Worm (Caenorhabditis elegans) whole organism, L4 larva: ENCODE results near the gene srg-20.
A peak's percentile ranks its signal among the peaks of the same experiment; 100 is the strongest.
"Not testable (repeated sequence)": the region's sequence is repeated elsewhere in the genome, so short reads cannot be mapped to it uniquely, and the experiment has no call there.

ENCODE experiments used
- T26A8.4 ChIP-seq: fragments of 200-800 bp; sonication (Bioruptor generic); IDR thresholded peaks from 2 replicates; pipeline ENCODE4 v1.3.6; 2022; ENCODE audit warnings: missing genetic modification characterization, missing compliant biosample characterization
- ama-1 ChIP-seq: fragments of 150-350 bp; optimal IDR thresholded peaks from 2 replicates; lab custom pipeline; 2014; ENCODE audit warnings: inconsistent platforms, mixed read lengths
- arid-1 ChIP-seq: fragments of 200-800 bp; sonication (Bioruptor generic); conservative IDR thresholded peaks from 2 replicates; pipeline ENCODE4 v1.3.6; 2022; ENCODE audit warnings: missing genetic modification reagents, missing genetic modification characterization, missing compliant biosample characterization
- attf-4 ChIP-seq: sonication (generic microtip); optimal IDR thresholded peaks from 3 replicates; lab custom pipeline; 2017; ENCODE audit warnings: missing biosample characterization, missing genetic modification characterization
- ceh-28 ChIP-seq: fragments of 150-350 bp; optimal IDR thresholded peaks from 2 replicates; lab custom pipeline; 2014; ENCODE audit warnings: missing biosample characterization, missing genetic modification reagents, missing genetic modification characterization
- daf-19 ChIP-seq: fragments of 200-800 bp; sonication (Bioruptor generic); conservative IDR thresholded peaks from 2 replicates; pipeline ENCODE4 v1.3.6; 2022; ENCODE audit warnings: missing genetic modification characterization, missing compliant biosample characterization
- dmd-8 ChIP-seq: fragments of 200-800 bp; sonication (Bioruptor generic); IDR thresholded peaks from 2 replicates; pipeline ENCODE4 v1.3.6; 2022; ENCODE audit warnings: missing genetic modification characterization, missing compliant biosample characterization
- egl-43 ChIP-seq: fragments of 200-800 bp; sonication (Bioruptor generic); IDR thresholded peaks from 2 replicates; pipeline ENCODE4 v1.3.6; 2022; ENCODE audit warnings: missing genetic modification reagents, missing genetic modification characterization, missing compliant biosample characterization
- fos-1 ChIP-seq: fragments of 150-350 bp; optimal IDR thresholded peaks from 2 replicates; lab custom pipeline; 2014; ENCODE audit warnings: missing biosample characterization, missing genetic modification characterization
- hif-1 ChIP-seq, 2 experiments: sonication (generic microtip); optimal IDR thresholded peaks; 2 replicates each; lab custom pipeline; 2016 to 2017; ENCODE audit warnings: missing compliant biosample characterization in 2 of 2, missing genetic modification characterization in 2 of 2, missing genetic modification reagents in 2 of 2, missing genotype in 2 of 2, mild to moderate bottlenecking in 1 of 2
- hlh-30 ChIP-seq: sonication (generic microtip); optimal IDR thresholded peaks from 2 replicates; lab custom pipeline; 2017; ENCODE audit warnings: antibody characterized with exemption, mild to moderate bottlenecking, missing genetic modification characterization, missing compliant biosample characterization; ENCODE audit not compliant: insufficient read depth
- lin-29 ChIP-seq: fragments of 200-800 bp; sonication (Bioruptor generic); IDR thresholded peaks from 2 replicates; pipeline ENCODE4 v1.3.6; 2022; ENCODE audit warnings: missing genetic modification reagents, missing genetic modification characterization, missing compliant biosample characterization
- lin-38 ChIP-seq: fragments of 200-800 bp; sonication (Bioruptor generic); IDR thresholded peaks from 2 replicates; pipeline ENCODE4 v1.3.6; 2022; ENCODE audit warnings: missing genetic modification reagents, missing genetic modification characterization, missing compliant biosample characterization
- madf-5 ChIP-seq, 2 experiments: fragments of 200-800 bp; sonication (Bioruptor generic); IDR thresholded peaks; 2 replicates each; pipeline ENCODE4 v1.3.6; 2022; ENCODE audit warnings: missing compliant biosample characterization in 2 of 2, missing genetic modification characterization in 2 of 2
- mdl-1 ChIP-seq, 2 experiments: fragments of 150-350 bp in 1 of 2; sonication (generic microtip) in 1 of 2; optimal IDR thresholded peaks; 2 replicates each; lab custom pipeline; 2014 to 2017; ENCODE audit warnings: missing biosample characterization in 2 of 2, missing genetic modification characterization in 2 of 2
- mep-1 ChIP-seq: fragments of 150-350 bp; sonication (generic microtip); optimal IDR thresholded peaks from 3 replicates; lab custom pipeline; 2014; ENCODE audit warnings: missing biosample characterization, missing genetic modification characterization
- mxl-3 ChIP-seq: fragments of 200-800 bp; sonication (Bioruptor generic); optimal IDR thresholded peaks from 2 replicates; lab custom pipeline; 2018; ENCODE audit warnings: mild to moderate bottlenecking, missing genetic modification characterization, missing compliant biosample characterization
- nhr-10 ChIP-seq: fragments of 150-350 bp; optimal IDR thresholded peaks from 2 replicates; lab custom pipeline; 2014; ENCODE audit warnings: missing biosample characterization, missing genetic modification characterization
- nhr-102 ChIP-seq: sonication (generic microtip); optimal IDR thresholded peaks from 2 replicates; lab custom pipeline; 2016; ENCODE audit warnings: mild to moderate bottlenecking, missing genetic modification characterization, moderate library complexity, missing compliant biosample characterization
- nhr-28 ChIP-seq: fragments of 150-350 bp; optimal IDR thresholded peaks from 2 replicates; lab custom pipeline; 2014; ENCODE audit warnings: missing biosample characterization, missing genetic modification characterization
- nhr-48 ChIP-seq: sonication (generic microtip); optimal IDR thresholded peaks from 2 replicates; lab custom pipeline; 2016; ENCODE audit warnings: mild to moderate bottlenecking, missing genetic modification characterization, missing compliant biosample characterization
- nhr-6 ChIP-seq: fragments of 150-350 bp; optimal IDR thresholded peaks from 2 replicates; lab custom pipeline; 2014; ENCODE audit warnings: missing biosample characterization, missing genetic modification characterization
- pqm-1 ChIP-seq: sonication (generic microtip); optimal IDR thresholded peaks from 2 replicates; lab custom pipeline; 2017; ENCODE audit warnings: missing biosample characterization, missing genetic modification characterization
- sdz-12 ChIP-seq: fragments of 200-800 bp; sonication (Bioruptor generic); optimal IDR thresholded peaks from 2 replicates; lab custom pipeline; 2018; ENCODE audit warnings: mild to moderate bottlenecking, missing genetic modification characterization, missing compliant biosample characterization
- spr-3 ChIP-seq: fragments of 200-800 bp; sonication (Bioruptor generic); optimal IDR thresholded peaks from 2 replicates; lab custom pipeline; 2018; ENCODE audit warnings: mild to moderate bottlenecking, missing genetic modification characterization, missing compliant biosample characterization
- unc-130 ChIP-seq: sonication (generic microtip); optimal IDR thresholded peaks from 2 replicates; lab custom pipeline; 2016; ENCODE audit warnings: missing genetic modification reagents, missing genetic modification characterization, missing compliant biosample characterization
- unc-62 ChIP-seq, 3 experiments: fragments of 150-350 bp in 1 of 3; sonication (generic microtip); optimal IDR thresholded peaks in 2 of 3; peaks in 1 of 3; 1 replicate in 1 of 3; 2 replicates in 2 of 3; lab custom pipeline; 2014 to 2017; ENCODE audit warnings: missing biosample characterization in 3 of 3, missing genetic modification characterization in 3 of 3, missing genetic modification reagents in 3 of 3, missing genotype in 1 of 3
- zfp-3 ChIP-seq: fragments of 200-800 bp; sonication (Bioruptor generic); conservative IDR thresholded peaks from 2 replicates; pipeline ENCODE4 v1.3.6; 2022; ENCODE audit warnings: missing genetic modification reagents, missing genetic modification characterization, missing compliant biosample characterization
- zip-11 ChIP-seq: fragments of 200-800 bp; sonication (Bioruptor generic); IDR thresholded peaks from 2 replicates; pipeline ENCODE4 v1.3.6; 2022; ENCODE audit warnings: missing genetic modification characterization, missing compliant biosample characterization
- ztf-11 ChIP-seq: fragments of 150-350 bp; optimal IDR thresholded peaks from 2 replicates; lab custom pipeline; 2014; ENCODE audit warnings: missing biosample characterization, missing genetic modification characterization
- ztf-7 ChIP-seq: fragments of 150-350 bp; optimal IDR thresholded peaks from 2 replicates; lab custom pipeline; 2014; ENCODE audit warnings: missing biosample characterization, missing genetic modification characterization

The srg-20 gene

ce11 chrII:1621795-1622194, 14.7 kb upstream of the srg-20 start:
- peak; percentile 95 for TF ChIP-seq pqm-1 (tag; lab: Kevin White, UChicago)
- TF ChIP-seq lin-29 (GFP tag; lab: Robert Waterston, UW), result no peak
- peak in 1 of 2 experiments; percentile 71 for TF ChIP-seq unc-62 (GFP tag; optimal IDR thresholded peaks at IDR 0.05 in 1 of 2; lab: Kevin White, UChicago)
- TF ChIP-seq unc-62 (tag; optimal IDR thresholded peaks at IDR 0.05; lab: Kevin White, UChicago), result no peak
- TF ChIP-seq mxl-3 (GFP tag; lab: Kevin White, UChicago), result peak; percentile 15
- TF ChIP-seq nhr-28 (tag; lab: Kevin White, UChicago), result peak; percentile 45
- TF ChIP-seq zfp-3 (GFP tag; lab: Robert Waterston, UW), result no peak
- TF ChIP-seq unc-130 (GFP tag; lab: Kevin White, UChicago), result no peak

- TF ChIP-seq ama-1 (no peak), T26A8.4 (GFP tag; lab: Robert Waterston, UW) (no peak), mep-1 (tag; lab: Kevin White, UChicago) (no peak), lin-38 (no peak), sdz-12 (GFP tag; lab: Kevin White, UChicago) (no peak), zip-11 (GFP tag; lab: Robert Waterston, UW) (no peak), ztf-11 (tag; lab: Kevin White, UChicago) (no peak), egl-43 (GFP tag; lab: Robert Waterston, UW) (no peak), fos-1 (no peak), arid-1 (no peak), nhr-6 (tag; lab: Kevin White, UChicago) (no peak), ceh-28 (tag; lab: Kevin White, UChicago) (no peak)
Measured at ce11 chrII:1624572-1624971, 11.9 kb upstream of the srg-20 start, which contains the start of gene fbxa-160. fbxa-160 (minus strand) TSS chrII:1624672.

- TF ChIP-seq daf-19 (GFP tag; lab: Robert Waterston, UW) (no peak), egl-43 (GFP tag; lab: Robert Waterston, UW) (no peak), madf-5 (GFP tag; IDR thresholded peaks at IDR 0.05; lab: Robert Waterston, UW) (no peak), pqm-1 (tag; lab: Kevin White, UChicago) (no peak), lin-38 (no peak), nhr-102 (tag; lab: Kevin White, UChicago) (no peak), nhr-48 (no peak), dmd-8 (GFP tag; lab: Robert Waterston, UW) (no peak), spr-3 (no peak)
Measured at ce11 chrII:1625666-1626065, 10.8 kb upstream of the srg-20 start, which contains the start of gene C08E3.14. C08E3.14 (plus strand) TSS chrII:1625966.

ce11 chrII:1627783-1628182, 8.7 kb upstream of the srg-20 start, which contains the start of gene C08E3.15:
C08E3.15 (minus strand) TSS chrII:1627883.
- TF ChIP-seq nhr-28 (tag; lab: Kevin White, UChicago); nhr-10 (tag; lab: Kevin White, UChicago); arid-1: not testable (repeated sequence)

- TF ChIP-seq sdz-12 (GFP tag; lab: Kevin White, UChicago); attf-4 (tag; lab: Kevin White, UChicago); mdl-1 (tag; optimal IDR thresholded peaks at IDR 0.05; lab: Kevin White, UChicago): not testable (repeated sequence)
Measured at ce11 chrII:1632216-1632615, 4.3 kb upstream of the srg-20 start, which contains the start of gene C08E3.13. C08E3.13 (minus strand) TSS chrII:1632316.

- not testable (repeated sequence) for TF ChIP-seq hif-1 (tag; optimal IDR thresholded peaks at IDR 0.05; lab: Kevin White, UChicago); hlh-30 (tag; lab: Kevin White, UChicago); ztf-7 (tag; lab: Kevin White, UChicago)
- TF ChIP-seq, all 104 proteins: peak for 0; not testable (repeated sequence) for 104
Measured at ce11 chrII:1633490-1633889, 3.0 kb upstream of the srg-20 start, which contains the start of gene C08E3.1. C08E3.1 (plus strand) TSS chrII:1633790.
